Fruit fly (Drosophila melanogaster) whole organism, larva: ENCODE measurements around the gene CG14024.

Experiments
- noc ChIP-seq: fragments of 200-800 bp; sonication (Bioruptor generic); optimal IDR thresholded peaks from 3 replicates; lab custom pipeline; 2019; ENCODE audit warnings: missing biosample characterization, mild to moderate bottlenecking, missing genetic modification characterization, moderate library complexity

The CG14024 gene

dm6 chr2L:5297289-5297960, 17.3 kb downstream of the CG14024 start:
- TF ChIP-seq noc: no peak

dm6 chr2L:5296672-5297288, 17.9 kb downstream of the CG14024 start:
- no peak for TF ChIP-seq noc

dm6 chr2L:5295245-5295572, 19.5 kb downstream of the CG14024 start:
- no peak for TF ChIP-seq noc

dm6 chr2L:5294392-5295244, 20.1 kb downstream of the CG14024 start:
- TF ChIP-seq noc: no peak

dm6 chr2L:5292977-5293513, 21.6 kb downstream of the CG14024 start:
- TF ChIP-seq noc: peak; percentile 44

dm6 chr2L:5292643-5292963, 22.1 kb downstream of the CG14024 start:
- TF ChIP-seq noc: no peak

- TF ChIP-seq noc: no peak
Observed at dm6 chr2L:5291869-5292642, 22.6 kb downstream of the CG14024 start.

- no peak for TF ChIP-seq noc
Observed at dm6 chr2L:5291195-5291594, 23.5 kb downstream of the CG14024 start.

- TF ChIP-seq noc: no peak
Observed at dm6 chr2L:5290530-5290929, 24.2 kb downstream of the CG14024 start.

dm6 chr2L:5289921-5290320, 24.8 kb downstream of the CG14024 start:
- no peak for TF ChIP-seq noc

- no peak for TF ChIP-seq noc
Observed at dm6 chr2L:5288721-5289120, 26.0 kb downstream of the CG14024 start, which contains the start of gene vri. Gene vri, plus strand, starts transcription at chr2L:5288944.

- no peak for TF ChIP-seq noc
Observed at dm6 chr2L:5288262-5288621, 26.5 kb downstream of the CG14024 start.

dm6 chr2L:5287599-5288261, 27.0 kb downstream of the CG14024 start:
- TF ChIP-seq noc: no peak

dm6 chr2L:5286572-5286971, 28.1 kb downstream of the CG14024 start:
- no peak for TF ChIP-seq noc

dm6 chr2L:5285860-5286259, 28.8 kb downstream of the CG14024 start:
- no peak for TF ChIP-seq noc

- no peak for TF ChIP-seq noc
Observed at dm6 chr2L:5284820-5285219, 29.9 kb downstream of the CG14024 start.
